Worm (Caenorhabditis elegans): ENCODE results near the gene Y54G2A.73.

DNA sequence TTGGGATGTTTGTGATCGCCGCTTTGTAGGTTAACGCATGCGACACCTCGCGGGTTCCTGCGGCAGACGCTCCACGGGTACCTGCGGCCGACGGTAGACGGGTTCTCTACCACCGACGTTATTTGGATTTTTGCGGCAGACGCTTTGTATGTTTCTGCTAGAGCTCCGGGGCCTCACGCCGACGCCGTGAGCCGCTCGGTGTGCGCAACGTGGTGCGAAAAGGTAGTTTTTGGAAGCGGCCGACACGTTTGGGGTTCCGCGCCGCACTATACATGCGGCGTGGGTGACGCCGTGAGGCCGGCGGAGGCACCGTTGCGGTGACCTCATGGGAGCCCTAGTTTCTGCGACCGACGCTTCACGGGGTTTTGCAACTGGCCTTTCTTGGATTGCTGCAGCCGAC is 37.6 kb downstream of the Y54G2A.73 start:
- no peak for TF ChIP-seq ama-1 (optimal IDR thresholded peaks at IDR 0.05)
- TF ChIP-seq ceh-2 (tag; optimal IDR thresholded peaks at IDR 0.05): no peak
- TF ChIP-seq hlh-13 (GFP tag; optimal IDR thresholded peaks at IDR 0.05): no peak
- TF ChIP-seq hlh-15 (tag; optimal IDR thresholded peaks at IDR 0.05): no peak
- no peak for TF ChIP-seq pqm-1 (tag; optimal IDR thresholded peaks at IDR 0.05)
- no peak for TF ChIP-seq K02D7.2 (tag; optimal IDR thresholded peaks at IDR 0.05)
- no peak for TF ChIP-seq unc-86 (tag; optimal IDR thresholded peaks at IDR 0.05)
- TF ChIP-seq hlh-30 (tag; optimal IDR thresholded peaks at IDR 0.05; ENCODE audit: insufficient read depth): no peak
- no peak for TF ChIP-seq ceh-31 (tag; optimal IDR thresholded peaks at IDR 0.05)
- TF ChIP-seq F13H6.1 (tag; optimal IDR thresholded peaks at IDR 0.05): no peak
